Fruit fly (Drosophila melanogaster): ENCODE results near the gene Tmtc1.

- TF ChIP-seq psq (optimal IDR thresholded peaks at IDR 0.05) (no peak), CG8478 (optimal IDR thresholded peaks at IDR 0.05) (no peak), usp (GFP tag; optimal IDR thresholded peaks at IDR 0.05) (no peak)
Observed at dm6 chr2L:2636326-2637001, 41.1 kb upstream of the Tmtc1 start.

All from whole organism.